Worm (Caenorhabditis elegans): ENCODE data around the gene T26C5.5.

ce11 chrII:9210076-9210475, 36.5 kb downstream of the T26C5.5 start, which contains the start of gene ZK1067.4:
- TF ChIP-seq swsn-7 (tag; optimal IDR thresholded peaks at IDR 0.05) (no peak), mef-2 (tag; optimal IDR thresholded peaks at IDR 0.05) (no peak), isw-1 (GFP tag; IDR thresholded peaks at IDR 0.05) (no peak), nhr-77 (tag; optimal IDR thresholded peaks at IDR 0.05) (no peak), pag-3 (tag; optimal IDR thresholded peaks at IDR 0.05; ENCODE audit: borderline replicate concordance, insufficient read depth) (no peak), nhr-11 (tag; optimal IDR thresholded peaks at IDR 0.05) (no peak), tbx-2 (tag; optimal IDR thresholded peaks at IDR 0.05) (no peak), snpc-4 (tag; optimal IDR thresholded peaks at IDR 0.05) (no peak), unc-30 (tag; optimal IDR thresholded peaks at IDR 0.05) (no peak)

Measured in whole organism, L1 larva.